Worm (Caenorhabditis elegans) whole organism, late embryonic: ENCODE results near the gene srh-3.
"Not testable (repeated sequence)": the region's sequence is repeated elsewhere in the genome, so short reads cannot be mapped to it uniquely, and the experiment has no call there.

Experiments
- C08G9.2 ChIP-seq: sonication (generic microtip); optimal IDR thresholded peaks from 2 replicates; lab custom pipeline; 2016; ENCODE audit warnings: mild to moderate bottlenecking, missing genetic modification characterization, moderate library complexity, missing compliant biosample characterization
- F13H6.1 ChIP-seq: sonication (generic microtip); optimal IDR thresholded peaks from 2 replicates; lab custom pipeline; 2016; ENCODE audit warnings: missing genetic modification characterization, missing compliant biosample characterization
- T23F11.4 ChIP-seq: fragments of 200-800 bp; sonication (Bioruptor generic); optimal IDR thresholded peaks from 2 replicates; lab custom pipeline; 2018; ENCODE audit warnings: mild to moderate bottlenecking, missing genetic modification characterization, missing compliant biosample characterization
- ceh-22 ChIP-seq: sonication (generic microtip); optimal IDR thresholded peaks from 2 replicates; lab custom pipeline; 2017; ENCODE audit warnings: missing biosample characterization, missing genetic modification characterization
- ceh-24 ChIP-seq: sonication (generic microtip); optimal IDR thresholded peaks from 2 replicates; lab custom pipeline; 2016; ENCODE audit warnings: mild to moderate bottlenecking, missing genetic modification characterization, missing compliant biosample characterization
- ceh-30 ChIP-seq: fragments of 150-350 bp; optimal IDR thresholded peaks from 2 replicates; lab custom pipeline; 2014; ENCODE audit warnings: missing biosample characterization, missing genetic modification characterization
- ceh-34 ChIP-seq: sonication (generic microtip); optimal IDR thresholded peaks from 2 replicates; lab custom pipeline; 2016; ENCODE audit warnings: mild to moderate bottlenecking, missing genetic modification characterization, missing compliant biosample characterization
- ceh-6 ChIP-seq: fragments of 200-800 bp; sonication (Bioruptor generic); optimal IDR thresholded peaks from 2 replicates; lab custom pipeline; 2018; ENCODE audit warnings: mild to moderate bottlenecking, missing genetic modification characterization, missing compliant biosample characterization
- che-1 ChIP-seq: sonication (generic microtip); optimal IDR thresholded peaks from 2 replicates; lab custom pipeline; 2016; ENCODE audit warnings: mild to moderate bottlenecking, missing genetic modification characterization, missing compliant biosample characterization
- dmd-4 ChIP-seq: sonication (generic microtip); optimal IDR thresholded peaks from 2 replicates; lab custom pipeline; 2016; ENCODE audit warnings: borderline replicate concordance, missing genetic modification characterization, missing compliant biosample characterization
- elt-2 ChIP-seq: sonication (generic microtip); optimal IDR thresholded peaks from 2 replicates; lab custom pipeline; 2016; ENCODE audit warnings: missing genetic modification reagents, missing genetic modification characterization, missing compliant biosample characterization
- elt-4 ChIP-seq: sonication (generic microtip); optimal IDR thresholded peaks from 2 replicates; lab custom pipeline; 2016; ENCODE audit warnings: missing genetic modification characterization, missing compliant biosample characterization
- ets-4 ChIP-seq: sonication (generic microtip); optimal IDR thresholded peaks from 2 replicates; lab custom pipeline; 2016; ENCODE audit warnings: missing genetic modification characterization, missing compliant biosample characterization
- eyg-1 ChIP-seq: sonication (generic microtip); optimal IDR thresholded peaks from 2 replicates; lab custom pipeline; 2016; ENCODE audit warnings: missing genotype, missing genetic modification characterization, missing compliant biosample characterization
- fkh-10 ChIP-seq: fragments of 150-350 bp; optimal IDR thresholded peaks from 2 replicates; lab custom pipeline; 2014; ENCODE audit warnings: missing biosample characterization, missing genetic modification reagents, missing genetic modification characterization
- gmeb-2 ChIP-seq: sonication (generic microtip); optimal IDR thresholded peaks from 2 replicates; lab custom pipeline; 2016; ENCODE audit warnings: missing genetic modification characterization, inconsistent platforms, missing compliant biosample characterization
- hlh-13 ChIP-seq: fragments of 200-800 bp; sonication (Bioruptor generic); optimal IDR thresholded peaks from 2 replicates; lab custom pipeline; 2018; ENCODE audit warnings: mild to moderate bottlenecking, missing genetic modification characterization, missing compliant biosample characterization
- hlh-8 ChIP-seq: sonication (generic microtip); optimal IDR thresholded peaks from 2 replicates; lab custom pipeline; 2016; ENCODE audit warnings: missing genotype, missing genetic modification characterization, missing compliant biosample characterization
- lin-11 ChIP-seq: fragments of 200-800 bp; sonication (Bioruptor generic); optimal IDR thresholded peaks from 2 replicates; lab custom pipeline; 2018; ENCODE audit warnings: mild to moderate bottlenecking, missing genetic modification characterization, missing compliant biosample characterization
- madf-2 ChIP-seq: sonication (generic microtip); optimal IDR thresholded peaks from 2 replicates; lab custom pipeline; 2017; ENCODE audit warnings: missing genetic modification characterization, missing compliant biosample characterization
- mec-3 ChIP-seq: sonication (generic microtip); optimal IDR thresholded peaks from 2 replicates; lab custom pipeline; 2016; ENCODE audit warnings: borderline replicate concordance, missing genetic modification characterization, missing compliant biosample characterization
- pag-3 ChIP-seq: sonication (generic microtip); optimal IDR thresholded peaks from 2 replicates; lab custom pipeline; 2016; ENCODE audit warnings: missing compliant biosample characterization, missing genetic modification characterization, borderline replicate concordance
- pax-1 ChIP-seq: fragments of 150-350 bp; optimal IDR thresholded peaks from 2 replicates; lab custom pipeline; 2014; ENCODE audit warnings: missing biosample characterization, missing genetic modification characterization
- pha-4 ChIP-seq: fragments of 150-350 bp; optimal IDR thresholded peaks from 2 replicates; lab custom pipeline; 2018; ENCODE audit warnings: missing biosample characterization, missing genetic modification reagents, missing genetic modification characterization
- pqm-1 ChIP-seq: sonication (generic microtip); optimal IDR thresholded peaks from 2 replicates; lab custom pipeline; 2016; ENCODE audit warnings: missing genetic modification characterization, missing compliant biosample characterization
- rnt-1 ChIP-seq: sonication (generic microtip); optimal IDR thresholded peaks from 2 replicates; lab custom pipeline; 2016; ENCODE audit warnings: missing genetic modification characterization, missing compliant biosample characterization
- sox-4 ChIP-seq: sonication (generic microtip); optimal IDR thresholded peaks from 2 replicates; lab custom pipeline; 2017; ENCODE audit warnings: mild to moderate bottlenecking, missing genetic modification characterization, inconsistent platforms, missing compliant biosample characterization
- ttx-3 ChIP-seq: sonication (generic microtip); optimal IDR thresholded peaks from 2 replicates; lab custom pipeline; 2016; ENCODE audit warnings: missing genetic modification reagents, missing genetic modification characterization, missing compliant biosample characterization
- unc-86 ChIP-seq: sonication (generic microtip); optimal IDR thresholded peaks from 2 replicates; lab custom pipeline; 2016; ENCODE audit warnings: missing genetic modification characterization, missing compliant biosample characterization

Gene srh-3

ce11 chrV:1685328-1685727 is 2.9 kb downstream of the srh-3 start, which contains the start of gene srh-5:
Gene srh-5, plus strand, starts transcription at chrV:1685628.
- TF ChIP-seq ttx-3 (tag; lab: Kevin White, UChicago) (no peak), ceh-6 (GFP tag; lab: Kevin White, UChicago) (no peak)

ce11 chrV:1692494-1692893 is 10.1 kb downstream of the srh-3 start, which contains the start of gene Y46H3C.5:
Gene Y46H3C.5, minus strand, starts transcription at chrV:1692495.
- TF ChIP-seq hlh-8 (tag; lab: Kevin White, UChicago); hlh-13 (GFP tag; lab: Kevin White, UChicago); elt-4: not testable (repeated sequence)
- TF ChIP-seq, all 69 proteins: peak for 0; not testable (repeated sequence) for 69

ce11 chrV:1693876-1694275 is 11.5 kb downstream of the srh-3 start, which contains the start of gene Y46H3C.7:
Gene Y46H3C.7, minus strand, starts transcription at chrV:1694022.
- not testable (repeated sequence) for TF ChIP-seq C08G9.2, mec-3, gmeb-2

ce11 chrV:1698400-1698799 is 16.0 kb downstream of the srh-3 start:
- TF ChIP-seq hlh-8 (tag; lab: Kevin White, UChicago) (no peak), pag-3 (tag; lab: Kevin White, UChicago) (no peak), ceh-6 (GFP tag; lab: Kevin White, UChicago) (no peak), madf-2 (tag; lab: Kevin White, UChicago) (no peak), ceh-30 (tag; lab: Kevin White, UChicago) (no peak), pha-4 (no peak), lin-11 (tag; lab: Kevin White, UChicago) (no peak), eyg-1 (no peak), pqm-1 (no peak), ttx-3 (tag; lab: Kevin White, UChicago) (no peak), C08G9.2 (no peak), unc-86 (tag; lab: Kevin White, UChicago) (no peak), ceh-24 (tag; lab: Kevin White, UChicago) (no peak), ceh-22 (tag; lab: Kevin White, UChicago) (no peak)

- TF ChIP-seq elt-2 (tag; lab: Kevin White, UChicago) (no peak), pax-1 (tag; lab: Kevin White, UChicago) (no peak), pha-4 (no peak), sox-4 (tag; lab: Kevin White, UChicago) (no peak), dmd-4 (no peak), ets-4 (tag; lab: Kevin White, UChicago) (no peak), fkh-10 (GFP tag; lab: Kevin White, UChicago) (no peak), elt-4 (no peak)
Measured at ce11 chrV:1699228-1699795, 16.9 kb downstream of the srh-3 start.

DNA sequence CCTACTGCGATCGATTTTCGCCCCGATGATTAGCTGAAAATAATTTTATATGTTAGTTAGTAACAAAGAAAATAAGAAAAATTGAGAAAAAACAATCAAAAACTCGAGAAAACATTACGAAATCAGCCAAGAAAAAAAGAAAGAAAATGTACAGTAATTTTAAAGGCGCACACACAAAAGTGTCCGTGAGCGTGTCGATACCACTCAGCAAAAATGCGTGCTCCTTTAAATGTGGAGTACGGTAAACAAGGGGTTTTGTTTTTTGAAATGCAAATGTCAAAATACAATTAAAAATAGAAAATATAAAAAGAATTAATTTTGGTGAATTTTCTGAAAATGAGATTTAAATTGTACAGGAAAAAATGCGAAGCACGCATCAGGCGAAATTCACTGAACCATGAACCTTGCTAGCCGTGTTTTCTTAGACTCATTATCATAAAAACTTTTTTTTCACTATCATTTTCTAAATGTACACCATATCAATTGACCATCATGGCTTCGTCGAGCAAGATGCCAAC is 19.3 kb downstream of the srh-3 start, which contains the start of gene srw-90:
srw-90 (plus strand) TSS at position 468 of the 518 bp plus-strand sequence.
- TF ChIP-seq hlh-13 (GFP tag; lab: Kevin White, UChicago) (no peak), rnt-1 (tag; lab: Kevin White, UChicago) (no peak), ceh-34 (tag; lab: Kevin White, UChicago) (no peak), lin-11 (tag; lab: Kevin White, UChicago) (no peak), pax-1 (tag; lab: Kevin White, UChicago) (no peak), ceh-30 (tag; lab: Kevin White, UChicago) (no peak), hlh-8 (tag; lab: Kevin White, UChicago) (no peak), F13H6.1 (tag; lab: Kevin White, UChicago) (no peak), che-1 (no peak), T23F11.4 (GFP tag; lab: Kevin White, UChicago) (no peak)
